Worm (Caenorhabditis elegans): ENCODE results near the gene trmt-10A.

- no peak for TF ChIP-seq dao-5 (tag; optimal IDR thresholded peaks at IDR 0.05)
- TF ChIP-seq W03F9.2 (tag; optimal IDR thresholded peaks at IDR 0.05) = no peak
- TF ChIP-seq him-1 (tag; optimal IDR thresholded peaks at IDR 0.05) = no peak
Measured at ce11 chrIV:9903608-9904007, 28.4 kb downstream of the trmt-10A start, which contains the start of gene best-13.

Data from whole organism, L4/young adult.